Fruit fly (Drosophila melanogaster) whole organism, pupa: ENCODE data around the gene CG11791.

Experiments
- CG12605 ChIP-seq: fragments of 200-800 bp; sonication (Bioruptor generic); IDR thresholded peaks from 2 replicates; pipeline ENCODE4 v1.3.6; 2022; ENCODE audit warnings: missing biosample characterization, missing genetic modification characterization
- CG14655 ChIP-seq: fragments of 200-800 bp; sonication (Bioruptor generic); optimal IDR thresholded peaks from 3 replicates; lab custom pipeline; 2017; ENCODE audit warnings: mild to moderate bottlenecking, missing biosample characterization, missing genetic modification reagents, missing genetic modification characterization
- CG34367 ChIP-seq: fragments of 200-800 bp; sonication (Bioruptor generic); optimal IDR thresholded peaks from 2 replicates; lab custom pipeline; 2018; ENCODE audit warnings: missing biosample characterization, mild to moderate bottlenecking, missing genetic modification characterization
- rn ChIP-seq: fragments of 200-800 bp; sonication (Bioruptor generic); IDR thresholded peaks from 2 replicates; pipeline ENCODE4 v1.3.6; 2022; ENCODE audit warnings: missing biosample characterization, missing genetic modification characterization

dm6 chr3R:25056016-25056415, 6.6 kb downstream of the CG11791 start, which contains the start of the genes CG31111 and stac:
- TF ChIP-seq CG12605 (GFP tag; lab: Robert Waterston, UW) (no peak), rn (GFP tag; lab: Robert Waterston, UW) (no peak), CG14655 (GFP tag; lab: Kevin White, UChicago) (no peak), CG34367 (tag; lab: Kevin White, UChicago) (no peak)
